Worm (Caenorhabditis elegans) whole organism, midembryonic: Measurements from ENCODE around the gene F53C3.6.

ENCODE experiments used
- flt-1 ChIP-seq: fragments of 200-800 bp; sonication (Bioruptor generic); IDR thresholded peaks from 2 replicates; pipeline ENCODE4 v1.3.6; 2022; ENCODE audit warnings: missing genetic modification characterization, missing compliant biosample characterization
- ref-1 ChIP-seq: fragments of 200-800 bp; sonication (Bioruptor generic); conservative IDR thresholded peaks from 2 replicates; pipeline ENCODE4 v1.3.6; 2022; ENCODE audit warnings: missing genetic modification reagents, missing genetic modification characterization, missing compliant biosample characterization

- TF ChIP-seq ref-1 (no peak), flt-1 (no peak)
Observed at ce11 chrII:3913673-3914072, 15.7 kb downstream of the F53C3.6 start.
